Worm (Caenorhabditis elegans): ENCODE results near the gene F55G7.5.

F55G7.5 gene

ce11 chrX:11974629-11975085 lies 35.9 kb upstream of the F55G7.5 start, which contains the start of gene set-6:
set-6 (minus strand) TSS chrX:11974679.
- TF ChIP-seq eor-1 (tag; optimal IDR thresholded peaks at IDR 0.05) (no peak), skn-1 (tag; optimal IDR thresholded peaks at IDR 0.05) (no peak), tbx-2 (tag; optimal IDR thresholded peaks at IDR 0.05) (no peak), egl-5 (tag; optimal IDR thresholded peaks at IDR 0.05) (no peak), nfya-1 (tag; optimal IDR thresholded peaks at IDR 0.05; ENCODE audit: insufficient read depth) (peak; percentile 56), pqm-1 (tag; optimal IDR thresholded peaks at IDR 0.05) (no peak), nhr-43 (tag; optimal IDR thresholded peaks at IDR 0.05; ENCODE audit: poor library complexity, severe bottlenecking) (no peak), nhr-237 (tag; optimal IDR thresholded peaks at IDR 0.05) (no peak), nhr-28 (tag; optimal IDR thresholded peaks at IDR 0.05) (no peak), egl-27 (tag; optimal IDR thresholded peaks at IDR 0.05) (no peak), fkh-10 (GFP tag; optimal IDR thresholded peaks at IDR 0.05) (no peak), nhr-25 (tag; optimal IDR thresholded peaks at IDR 0.05) (peak; percentile 24), aly-2 (tag; optimal IDR thresholded peaks at IDR 0.05) (no peak), lin-39 (tag; optimal IDR thresholded peaks at IDR 0.05) (no peak), hmg-11 (tag; optimal IDR thresholded peaks at IDR 0.05) (peak; percentile 23), ceh-28 (tag; optimal IDR thresholded peaks at IDR 0.05) (peak; percentile 79), nhr-12 (tag; optimal IDR thresholded peaks at IDR 0.05) (no peak), nhr-77 (tag; optimal IDR thresholded peaks at IDR 0.05) (no peak), R02D3.7 (tag; optimal IDR thresholded peaks at IDR 0.05) (no peak), fos-1 (tag; optimal IDR thresholded peaks at IDR 0.05) (no peak), nhr-23 (tag; optimal IDR thresholded peaks at IDR 0.05) (peak; percentile 19)

ce11 chrX:11971323-11971722 lies 32.6 kb upstream of the F55G7.5 start:
- TF ChIP-seq ama-1 (optimal IDR thresholded peaks at IDR 0.05) (peak; percentile 54), pha-4 (tag; optimal IDR thresholded peaks at IDR 0.05) (no peak)

ce11 chrX:11969554-11969953 lies 30.8 kb upstream of the F55G7.5 start:
- TF ChIP-seq ztf-4 (tag; optimal IDR thresholded peaks at IDR 0.05) (no peak), elt-2 (tag; optimal IDR thresholded peaks at IDR 0.05) (peak; percentile 34), pqm-1 (tag; optimal IDR thresholded peaks at IDR 0.05) (peak; percentile 37)

- TF ChIP-seq elt-2 (tag; optimal IDR thresholded peaks at IDR 0.05), result no peak
- TF ChIP-seq unc-62 (GFP tag; optimal IDR thresholded peaks at IDR 0.05), result no peak
- no peak for TF ChIP-seq mdl-1 (tag; optimal IDR thresholded peaks at IDR 0.05)
- TF ChIP-seq fkh-2 (tag; optimal IDR thresholded peaks at IDR 0.05), result no peak
- no peak for TF ChIP-seq aly-2 (tag; optimal IDR thresholded peaks at IDR 0.05)
- no peak for TF ChIP-seq unc-39 (tag; optimal IDR thresholded peaks at IDR 0.05)
- no peak for TF ChIP-seq egl-27 (tag; optimal IDR thresholded peaks at IDR 0.05)
Observed at ce11 chrX:11969085-11969484, 30.4 kb upstream of the F55G7.5 start.

- TF ChIP-seq elt-2 (tag; optimal IDR thresholded peaks at IDR 0.05), result peak; percentile 91
- peak; percentile 37 for TF ChIP-seq ama-1 (optimal IDR thresholded peaks at IDR 0.05)
- TF ChIP-seq pqm-1 (tag; optimal IDR thresholded peaks at IDR 0.05), result peak; percentile 52
- TF ChIP-seq nhr-43 (tag; optimal IDR thresholded peaks at IDR 0.05; ENCODE audit: poor library complexity, severe bottlenecking), result peak; percentile 52
- no peak for TF ChIP-seq skn-1 (tag; optimal IDR thresholded peaks at IDR 0.05)
- no peak for TF ChIP-seq egl-5 (tag; optimal IDR thresholded peaks at IDR 0.05)
- peak; percentile 17 for TF ChIP-seq pha-4 (tag; optimal IDR thresholded peaks at IDR 0.05)
Observed at ce11 chrX:11968024-11968598, 29.4 kb upstream of the F55G7.5 start.

ce11 chrX:11967034-11967433 lies 28.3 kb upstream of the F55G7.5 start:
- TF ChIP-seq unc-62 (GFP tag; optimal IDR thresholded peaks at IDR 0.05), result no peak

ce11 chrX:11965663-11966304 lies 27.1 kb upstream of the F55G7.5 start, which contains the start of gene sams-1:
sams-1 (plus strand) TSS chrX:11965962.
- TF ChIP-seq nfya-1 (tag; optimal IDR thresholded peaks at IDR 0.05; ENCODE audit: insufficient read depth), result peak; percentile 5
- TF ChIP-seq fkh-2 (tag; optimal IDR thresholded peaks at IDR 0.05), result no peak
- peak; percentile 76 for TF ChIP-seq elt-1 (tag; optimal IDR thresholded peaks at IDR 0.05)
- TF ChIP-seq nhr-43 (tag; optimal IDR thresholded peaks at IDR 0.05; ENCODE audit: poor library complexity, severe bottlenecking), result peak; percentile 32
- peak; percentile 75 for TF ChIP-seq elt-2 (tag; optimal IDR thresholded peaks at IDR 0.05)
- peak; percentile 39 for TF ChIP-seq pqm-1 (tag; optimal IDR thresholded peaks at IDR 0.05)
- TF ChIP-seq ceh-16 (tag; optimal IDR thresholded peaks at IDR 0.05), result no peak
- no peak for TF ChIP-seq nhr-12 (tag; optimal IDR thresholded peaks at IDR 0.05)
- peak; percentile 11 for TF ChIP-seq nhr-25 (tag; optimal IDR thresholded peaks at IDR 0.05)
- TF ChIP-seq elt-3 (tag; optimal IDR thresholded peaks at IDR 0.05), result peak in 1 of 3 experiments; percentile 29
- TF ChIP-seq fos-1 (tag; optimal IDR thresholded peaks at IDR 0.05), result no peak
- no peak for TF ChIP-seq nhr-237 (tag; optimal IDR thresholded peaks at IDR 0.05)
- TF ChIP-seq ama-1 (optimal IDR thresholded peaks at IDR 0.05), result peak; percentile 59
- TF ChIP-seq eor-1 (tag; optimal IDR thresholded peaks at IDR 0.05), result no peak
- peak; percentile 17 for TF ChIP-seq nhr-23 (tag; optimal IDR thresholded peaks at IDR 0.05)
- no peak for TF ChIP-seq lin-39 (tag; optimal IDR thresholded peaks at IDR 0.05)
- no peak for TF ChIP-seq mdl-1 (tag; optimal IDR thresholded peaks at IDR 0.05)
- no peak for TF ChIP-seq fkh-10 (GFP tag; optimal IDR thresholded peaks at IDR 0.05)
- no peak for TF ChIP-seq nhr-67 (tag; optimal IDR thresholded peaks at IDR 0.05)
